Worm (Caenorhabditis elegans): Measurements from ENCODE around the gene copz-1.
A peak's percentile ranks its signal among the peaks of the same experiment; 100 is the strongest.

The copz-1 gene

ce11 chrII:10851110-10851509 lies 21.6 kb upstream of the copz-1 start (continued):
- TF ChIP-seq nhr-23 (tag; optimal IDR thresholded peaks at IDR 0.05) (peak; percentile 70), elt-1 (tag; optimal IDR thresholded peaks at IDR 0.05) (peak; percentile 43), snpc-4 (tag; optimal IDR thresholded peaks at IDR 0.05) (peak; percentile 34), lsy-12 (tag; optimal IDR thresholded peaks at IDR 0.05) (peak; percentile 19), nhr-67 (tag; optimal IDR thresholded peaks at IDR 0.05) (no peak), jun-1 (tag; optimal IDR thresholded peaks at IDR 0.05) (peak; percentile 67), elt-2 (tag; optimal IDR thresholded peaks at IDR 0.05) (peak; percentile 83)

- TF ChIP-seq nhr-76 (tag; optimal IDR thresholded peaks at IDR 0.05) (no peak), unc-39 (tag; optimal IDR thresholded peaks at IDR 0.05) (no peak)
Measured at ce11 chrII:10852880-10853279, 19.8 kb upstream of the copz-1 start.

ce11 chrII:10857077-10857476 lies 15.6 kb upstream of the copz-1 start, which contains the start of gene M106.7:
TSS of gene M106.7 (minus strand) at chrII:10857177.
- no peak for TF ChIP-seq pqm-1 (tag; optimal IDR thresholded peaks at IDR 0.05)
- no peak for TF ChIP-seq jun-1 (tag; optimal IDR thresholded peaks at IDR 0.05)
- no peak for TF ChIP-seq nhr-76 (tag; optimal IDR thresholded peaks at IDR 0.05)
- TF ChIP-seq nhr-43 (tag; optimal IDR thresholded peaks at IDR 0.05; ENCODE audit: poor library complexity, severe bottlenecking): no peak
- no peak for TF ChIP-seq daf-12 (tag; optimal IDR thresholded peaks at IDR 0.05)
- TF ChIP-seq eor-1 (tag; optimal IDR thresholded peaks at IDR 0.05): no peak
- TF ChIP-seq ZK546.5 (tag; optimal IDR thresholded peaks at IDR 0.05): no peak
- no peak for TF ChIP-seq nhr-12 (tag; optimal IDR thresholded peaks at IDR 0.05)
- TF ChIP-seq nhr-11 (tag; optimal IDR thresholded peaks at IDR 0.05): no peak
- no peak for TF ChIP-seq elt-3 (tag; optimal IDR thresholded peaks at IDR 0.05)
- TF ChIP-seq nhr-67 (tag; optimal IDR thresholded peaks at IDR 0.05): no peak
- no peak for TF ChIP-seq nhr-23 (tag; optimal IDR thresholded peaks at IDR 0.05)
- no peak for TF ChIP-seq R02D3.7 (tag; optimal IDR thresholded peaks at IDR 0.05)
- no peak for TF ChIP-seq fos-1 (tag; optimal IDR thresholded peaks at IDR 0.05)
- TF ChIP-seq ztf-11 (tag; optimal IDR thresholded peaks at IDR 0.05): no peak
- TF ChIP-seq aly-2 (tag; optimal IDR thresholded peaks at IDR 0.05): no peak

ce11 chrII:10859359-10859758 lies 13.3 kb upstream of the copz-1 start:
- TF ChIP-seq nhr-43 (tag; optimal IDR thresholded peaks at IDR 0.05; ENCODE audit: poor library complexity, severe bottlenecking) (no peak), mdl-1 (tag; optimal IDR thresholded peaks at IDR 0.05) (no peak), elt-2 (tag; optimal IDR thresholded peaks at IDR 0.05) (peak; percentile 3), tbx-2 (tag; optimal IDR thresholded peaks at IDR 0.05) (no peak), ZK546.5 (tag; optimal IDR thresholded peaks at IDR 0.05) (no peak)

ce11 chrII:10860840-10861239 lies 11.8 kb upstream of the copz-1 start, which contains the start of gene M106.3:
TSS of gene M106.3 (minus strand) at chrII:10860909.
- TF ChIP-seq mml-1 (tag; optimal IDR thresholded peaks at IDR 0.05) (no peak), mdl-1 (tag; optimal IDR thresholded peaks at IDR 0.05) (no peak), ceh-9 (tag; optimal IDR thresholded peaks at IDR 0.05) (no peak), elt-2 (tag; optimal IDR thresholded peaks at IDR 0.05) (peak; percentile 74), ztf-4 (tag; optimal IDR thresholded peaks at IDR 0.05) (no peak), nhr-25 (tag; optimal IDR thresholded peaks at IDR 0.05) (no peak), fkh-10 (GFP tag; optimal IDR thresholded peaks at IDR 0.05) (no peak), nfya-1 (tag; optimal IDR thresholded peaks at IDR 0.05; ENCODE audit: insufficient read depth) (no peak), jun-1 (tag; optimal IDR thresholded peaks at IDR 0.05) (peak; percentile 13), pha-4 (tag; optimal IDR thresholded peaks at IDR 0.05) (peak; percentile 9), elt-1 (tag; optimal IDR thresholded peaks at IDR 0.05) (no peak), pqm-1 (tag; optimal IDR thresholded peaks at IDR 0.05) (peak; percentile 51), ceh-28 (tag; optimal IDR thresholded peaks at IDR 0.05) (no peak), daf-12 (tag; optimal IDR thresholded peaks at IDR 0.05) (no peak), ceh-82 (tag; optimal IDR thresholded peaks at IDR 0.05) (no peak), skn-1 (tag; optimal IDR thresholded peaks at IDR 0.05) (no peak)

ce11 chrII:10861305-10861704 lies 11.4 kb upstream of the copz-1 start:
- no peak for TF ChIP-seq nhr-11 (tag; optimal IDR thresholded peaks at IDR 0.05)
- TF ChIP-seq nfya-1 (tag; optimal IDR thresholded peaks at IDR 0.05; ENCODE audit: insufficient read depth): peak; percentile 99
- TF ChIP-seq lin-39 (tag; optimal IDR thresholded peaks at IDR 0.05): no peak
- no peak for TF ChIP-seq ama-1 (optimal IDR thresholded peaks at IDR 0.05)
